Fruit fly (Drosophila melanogaster) whole organism, embryonic: Measurements from ENCODE around the gene Iyd.

Experiments used
- Blimp-1 ChIP-seq: fragments of 200-800 bp; sonication (Bioruptor generic); optimal IDR thresholded peaks from 3 replicates; lab custom pipeline; 2018; ENCODE audit warnings: missing biosample characterization, missing genetic modification characterization, mild to moderate bottlenecking, moderate library complexity, missing genetic modification reagents
- CG1024 ChIP-seq: fragments of 200-800 bp; sonication (Bioruptor generic); IDR thresholded peaks from 2 replicates; pipeline ENCODE4 v1.3.6; 2022; ENCODE audit warnings: missing biosample characterization, missing genetic modification characterization
- CG10366 ChIP-seq: fragments of 200-800 bp; sonication (Bioruptor generic); IDR thresholded peaks from 2 replicates; pipeline ENCODE4 v1.3.6; 2022; ENCODE audit warnings: missing biosample characterization, missing genetic modification characterization
- CG10431 ChIP-seq: fragments of 200-800 bp; sonication (Bioruptor generic); optimal IDR thresholded peaks from 3 replicates; lab custom pipeline; 2018; ENCODE audit warnings: missing biosample characterization, mild to moderate bottlenecking, missing genetic modification characterization
- CG13894 ChIP-seq: fragments of 200-800 bp; sonication (Bioruptor generic); optimal IDR thresholded peaks from 3 replicates; lab custom pipeline; 2018; ENCODE audit warnings: missing biosample characterization, mild to moderate bottlenecking, missing genetic modification characterization, moderate library complexity
- CG14667 ChIP-seq: fragments of 200-800 bp; sonication (Bioruptor generic); IDR thresholded peaks from 2 replicates; pipeline ENCODE4 v1.3.6; 2022; ENCODE audit warnings: missing biosample characterization, missing genetic modification characterization
- CG1529 ChIP-seq: fragments of 200-800 bp; sonication (Bioruptor generic); optimal IDR thresholded peaks from 3 replicates; lab custom pipeline; 2018; ENCODE audit warnings: missing biosample characterization, missing genetic modification characterization
- CG15696 ChIP-seq: fragments of 200-800 bp; sonication (Bioruptor generic); optimal IDR thresholded peaks from 2 replicates; lab custom pipeline; 2019; ENCODE audit warnings: missing biosample characterization, mild to moderate bottlenecking, missing genetic modification characterization, moderate library complexity
- CG17328 ChIP-seq: fragments of 200-800 bp; sonication (Bioruptor generic); IDR thresholded peaks from 2 replicates; pipeline ENCODE4 v1.3.6; 2022; ENCODE audit warnings: missing biosample characterization, missing genetic modification characterization
- CG2120 ChIP-seq: fragments of 200-800 bp; sonication (Bioruptor generic); optimal IDR thresholded peaks from 3 replicates; lab custom pipeline; 2016; ENCODE audit warnings: missing biosample characterization, missing genetic modification characterization
- CG2199 ChIP-seq: fragments of 200-800 bp; sonication (Bioruptor generic); IDR thresholded peaks from 3 replicates; pipeline ENCODE4 v1.3.6; 2022; ENCODE audit warnings: missing biosample characterization, missing genetic modification characterization
- CG30020 ChIP-seq: fragments of 200-800 bp; optimal IDR thresholded peaks from 2 replicates; lab custom pipeline; 2019; ENCODE audit warnings: missing biosample characterization, mild to moderate bottlenecking, missing genetic modification characterization, moderate library complexity
- CG30403 ChIP-seq: fragments of 200-800 bp; sonication (Bioruptor generic); optimal IDR thresholded peaks from 3 replicates; lab custom pipeline; 2016; ENCODE audit warnings: missing biosample characterization, missing genetic modification characterization
- CG32772 ChIP-seq: fragments of 200-800 bp; sonication (Bioruptor generic); IDR thresholded peaks from 2 replicates; pipeline ENCODE4 v1.3.6; 2022; ENCODE audit warnings: missing biosample characterization, missing genetic modification characterization
- CG34376 ChIP-seq: fragments of 200-800 bp; sonication (Bioruptor generic); optimal IDR thresholded peaks from 2 replicates; lab custom pipeline; 2018; ENCODE audit warnings: missing biosample characterization, mild to moderate bottlenecking, missing genetic modification characterization
- CG3838 ChIP-seq: fragments of 200-800 bp; sonication (Bioruptor generic); optimal IDR thresholded peaks from 3 replicates; lab custom pipeline; 2016; ENCODE audit warnings: missing biosample characterization, missing genetic modification characterization
- CG7556 ChIP-seq: fragments of 200-800 bp; sonication (Bioruptor generic); optimal IDR thresholded peaks from 2 replicates; lab custom pipeline; 2017; ENCODE audit warnings: missing biosample characterization, mild to moderate bottlenecking, missing genetic modification characterization
- CG9609 ChIP-seq: fragments of 200-800 bp; sonication (Bioruptor generic); optimal IDR thresholded peaks from 3 replicates; lab custom pipeline; 2016; ENCODE audit warnings: missing biosample characterization, missing genetic modification characterization
- CkIIα-i1 ChIP-seq: fragments of 200-800 bp; sonication (Bioruptor generic); IDR thresholded peaks from 2 replicates; pipeline ENCODE4 v1.3.6; 2022; ENCODE audit warnings: missing biosample characterization, missing genetic modification characterization
- D ChIP-seq, 2 experiments: fragments of 200-800 bp in 1 of 2; fragments of >200 bp in 1 of 2; sonication (Bioruptor generic) in 1 of 2; optimal IDR thresholded peaks; 2 replicates in 1 of 2; 3 replicates in 1 of 2; lab custom pipeline; 2017; ENCODE audit warnings: mild to moderate bottlenecking in 1 of 2, missing biosample characterization in 1 of 2, missing genetic modification characterization in 1 of 2, missing genetic modification reagents in 1 of 2
- D19B ChIP-seq: fragments of 200-800 bp; sonication (Bioruptor generic); optimal IDR thresholded peaks from 2 replicates; lab custom pipeline; 2017; ENCODE audit warnings: missing biosample characterization, mild to moderate bottlenecking, missing genetic modification characterization
- Dip3 ChIP-seq: fragments of 200-800 bp; sonication (Bioruptor generic); optimal IDR thresholded peaks from 3 replicates; lab custom pipeline; 2016; ENCODE audit warnings: missing biosample characterization, missing genetic modification characterization
- Fer2 ChIP-seq: fragments of 200-800 bp; sonication (Bioruptor generic); optimal IDR thresholded peaks from 2 replicates; lab custom pipeline; 2018; ENCODE audit warnings: missing biosample characterization, mild to moderate bottlenecking, missing genetic modification characterization, moderate library complexity
- HmgD ChIP-seq: fragments of 200-800 bp; sonication (Bioruptor generic); optimal IDR thresholded peaks from 3 replicates; lab custom pipeline; 2016; ENCODE audit warnings: missing biosample characterization, missing genetic modification characterization
- Hmx ChIP-seq: fragments of 200-800 bp; sonication (Bioruptor generic); optimal IDR thresholded peaks from 2 replicates; lab custom pipeline; 2016; ENCODE audit warnings: missing biosample characterization, missing genetic modification characterization
- Mes4 ChIP-seq: fragments of 200-800 bp; sonication (Bioruptor generic); optimal IDR thresholded peaks from 2 replicates; lab custom pipeline; 2016; ENCODE audit warnings: missing biosample characterization, missing genetic modification characterization
- Nf-YB ChIP-seq: fragments of 200-800 bp; sonication (Bioruptor generic); optimal IDR thresholded peaks from 3 replicates; lab custom pipeline; 2019; ENCODE audit warnings: missing biosample characterization, mild to moderate bottlenecking, missing genetic modification characterization, moderate library complexity
- NfI ChIP-seq: fragments of 200-800 bp; sonication (Bioruptor generic); optimal IDR thresholded peaks from 3 replicates; lab custom pipeline; 2018; ENCODE audit warnings: missing biosample characterization, mild to moderate bottlenecking, missing genetic modification characterization, moderate library complexity
- Oli ChIP-seq: fragments of 200-800 bp; sonication (Bioruptor generic); optimal IDR thresholded peaks from 2 replicates; lab custom pipeline; 2018; ENCODE audit warnings: missing biosample characterization, mild to moderate bottlenecking, missing genetic modification characterization, moderate library complexity
- dm ChIP-seq: fragments of 200-800 bp; sonication (Bioruptor generic); optimal IDR thresholded peaks from 3 replicates; lab custom pipeline; 2016; ENCODE audit warnings: missing biosample characterization, missing genetic modification characterization
- fd102C ChIP-seq: fragments of 200-800 bp; sonication (Bioruptor generic); optimal IDR thresholded peaks from 2 replicates; lab custom pipeline; 2018; ENCODE audit warnings: missing biosample characterization, mild to moderate bottlenecking, missing genetic modification characterization, moderate library complexity
- gce ChIP-seq: fragments of 200-800 bp; sonication (Bioruptor generic); IDR thresholded peaks from 3 replicates; pipeline ENCODE4 v1.3.6; 2022; ENCODE audit warnings: missing biosample characterization, missing genetic modification characterization
- inv ChIP-seq: fragments of 200-800 bp; sonication (Bioruptor generic); IDR thresholded peaks from 2 replicates; pipeline ENCODE4 v1.3.6; 2022; ENCODE audit warnings: missing biosample characterization, missing genetic modification characterization; ENCODE audit not compliant: partially characterized antibody
- lbe ChIP-seq: fragments of 200-800 bp; sonication (Bioruptor generic); optimal IDR thresholded peaks from 2 replicates; lab custom pipeline; 2016; ENCODE audit warnings: missing biosample characterization, mild to moderate bottlenecking, missing genetic modification characterization
- lola ChIP-seq, 3 experiments: fragments of >200 bp in 2 of 3; fragments of 200-800 bp in 1 of 3; sonication (Bioruptor generic) in 1 of 3; optimal IDR thresholded peaks; 2 replicates each; lab custom pipeline; 2017 to 2019; ENCODE audit warnings: missing biosample characterization in 3 of 3, missing genetic modification characterization in 3 of 3, mild to moderate bottlenecking in 1 of 3, moderate library complexity in 1 of 3
- luna ChIP-seq: fragments of 200-800 bp; sonication (Bioruptor generic); optimal IDR thresholded peaks from 2 replicates; lab custom pipeline; 2016; ENCODE audit warnings: missing biosample characterization, missing genetic modification characterization
- nom ChIP-seq: fragments of 200-800 bp; sonication (Bioruptor generic); optimal IDR thresholded peaks from 2 replicates; lab custom pipeline; 2017; ENCODE audit warnings: missing biosample characterization, missing genetic modification characterization, mild to moderate bottlenecking, moderate library complexity, missing genetic modification reagents
- onecut ChIP-seq: fragments of 200-800 bp; sonication (Bioruptor generic); IDR thresholded peaks from 2 replicates; pipeline ENCODE4 v1.3.6; 2022; ENCODE audit warnings: missing biosample characterization, missing genetic modification characterization
- pb ChIP-seq: fragments of 200-800 bp; sonication (Bioruptor generic); optimal IDR thresholded peaks from 3 replicates; lab custom pipeline; 2016; ENCODE audit warnings: missing biosample characterization, missing genetic modification characterization
- prd ChIP-seq, 3 experiments: fragments of >200 bp in 2 of 3; fragments of 200-800 bp in 1 of 3; sonication (Bioruptor generic) in 1 of 3; optimal IDR thresholded peaks in 2 of 3; IDR thresholded peaks in 1 of 3; 2 replicates in 2 of 3; 3 replicates in 1 of 3; pipeline versions ENCODE4 v1.3.6 to Lab custom; 2017 to 2022; ENCODE audit warnings: missing biosample characterization in 1 of 3, missing genetic modification characterization in 1 of 3
- sens ChIP-seq: fragments of 200-800 bp; sonication (Bioruptor generic); peaks from one replicate; lab custom pipeline; 2016; ENCODE audit warnings: missing biosample characterization, missing genetic modification characterization
- sens-2 ChIP-seq: fragments of 200-800 bp; sonication (Bioruptor generic); IDR thresholded peaks from 2 replicates; pipeline ENCODE4 v1.3.6; 2022; ENCODE audit warnings: missing biosample characterization, missing genetic modification characterization
- sqz ChIP-seq: fragments of 200-800 bp; sonication (Bioruptor generic); optimal IDR thresholded peaks from 3 replicates; lab custom pipeline; 2018; ENCODE audit warnings: missing biosample characterization, mild to moderate bottlenecking, missing genetic modification characterization
- trh ChIP-seq: fragments of 200-800 bp; sonication (Bioruptor generic); optimal IDR thresholded peaks from 2 replicates; lab custom pipeline; 2016; ENCODE audit warnings: missing biosample characterization, missing genetic modification characterization
- unc-4 ChIP-seq: fragments of 200-800 bp; sonication (Bioruptor generic); IDR thresholded peaks from 2 replicates; pipeline ENCODE4 v1.3.6; 2022; ENCODE audit warnings: missing biosample characterization, missing genetic modification characterization; ENCODE audit not compliant: partially characterized antibody
- vnd ChIP-seq: fragments of 200-800 bp; sonication (Bioruptor generic); IDR thresholded peaks from 3 replicates; pipeline ENCODE4 v1.3.6; 2022; ENCODE audit warnings: missing biosample characterization, missing genetic modification characterization; ENCODE audit not compliant: partially characterized antibody
- wek ChIP-seq: fragments of 200-800 bp; sonication (Bioruptor generic); optimal IDR thresholded peaks from 3 replicates; lab custom pipeline; 2018; ENCODE audit warnings: missing biosample characterization, mild to moderate bottlenecking, missing genetic modification characterization, moderate library complexity

Gene Iyd

DNA sequence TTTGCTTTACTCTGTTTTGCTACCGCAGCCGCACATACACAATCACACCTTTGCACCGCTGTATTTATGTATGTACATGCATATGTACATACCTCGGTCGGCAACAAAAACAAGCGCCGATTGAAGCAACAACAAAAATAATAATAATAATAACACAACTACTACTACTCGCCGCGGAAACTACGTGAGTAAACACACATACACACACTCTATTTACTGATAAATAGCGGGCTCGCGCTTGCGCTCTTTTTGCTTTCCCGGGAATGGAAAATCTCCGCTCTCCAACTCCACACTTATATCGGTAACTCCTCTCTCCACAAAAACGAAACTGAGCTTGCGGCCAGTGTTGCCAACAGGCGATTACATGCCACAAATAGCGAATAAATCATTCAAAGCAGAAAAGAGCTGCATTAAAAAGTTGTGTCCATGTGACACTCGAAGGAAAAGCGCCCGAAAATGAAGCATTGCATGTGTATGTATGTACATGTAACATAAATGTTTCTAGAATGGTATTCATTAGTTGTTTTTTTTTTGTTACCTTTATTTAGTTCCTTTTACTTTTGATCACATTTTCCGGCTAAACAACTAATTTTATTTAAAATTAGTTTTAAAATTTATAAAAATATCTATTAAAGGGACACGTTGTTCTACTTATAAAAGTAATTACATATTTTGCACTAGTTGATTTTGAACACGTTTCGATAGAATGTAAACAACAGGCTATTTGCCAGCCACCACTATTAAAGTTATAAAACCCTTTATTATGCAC, 22.8 kb upstream of the Iyd start (continued):
- TF ChIP-seq Blimp-1 (GFP tag; lab: Kevin White, UChicago) (peak; percentile 55), sens-2 (peak; percentile 68), luna (no peak), fd102C (GFP tag; lab: Kevin White, UChicago) (peak; percentile 88), sens (GFP tag; lab: Kevin White, UChicago) (peak; percentile 87), Fer2 (tag; lab: Kevin White, UChicago) (peak; percentile 51), D (optimal IDR thresholded peaks at IDR 0.05; lab: Kevin White, UChicago) (no peak), D (GFP tag; optimal IDR thresholded peaks at IDR 0.05; lab: Kevin White, UChicago) (peak; percentile 61), HmgD (GFP tag; lab: Kevin White, UChicago) (peak; percentile 35), CG30403 (GFP tag; lab: Kevin White, UChicago) (peak; percentile 17), sqz (GFP tag; lab: Kevin White, UChicago) (peak; percentile 82), lola (GFP tag; optimal IDR thresholded peaks at IDR 0.05; lab: Kevin White, UChicago) (peak in 1 of 3 experiments; percentile 18), CG2199 (GFP tag; lab: Robert Waterston, UW) (0 out of 3 replicates have a peak, but pooled peaks have one; percentile 71), CG15696 (peak; percentile 88), Dip3 (peak; percentile 31), CkIIα-i1 (GFP tag; lab: Robert Waterston, UW) (no peak), CG7556 (peak; percentile 41), dm (GFP tag; lab: Kevin White, UChicago) (peak; percentile 62), Hmx (GFP tag; lab: Kevin White, UChicago) (no peak), NfI (GFP tag; lab: Kevin White, UChicago) (peak; percentile 65), CG34376 (GFP tag; lab: Kevin White, UChicago) (peak; percentile 95), CG1529 (GFP tag; lab: Kevin White, UChicago) (peak; percentile 72), CG17328 (GFP tag; lab: Robert Waterston, UW) (peak; percentile 69), CG1024 (GFP tag; lab: Robert Waterston, UW) (peak; percentile 68; the same call in 1 of the 2 replicates), prd (optimal IDR thresholded peaks at IDR 0.05; lab: Kevin White, UChicago) (no peak), prd (GFP tag; IDR thresholded peaks at IDR 0.05; lab: Robert Waterston, UW) (peak; percentile 47; the same call in 2 of the 3 replicates), CG9609 (GFP tag; lab: Kevin White, UChicago) (peak; percentile 16), CG30020 (tag; lab: Kevin White, UChicago) (no peak), CG10366 (peak; percentile 24; the same call in 1 of the 2 replicates), wek (GFP tag; lab: Kevin White, UChicago) (peak; percentile 87), lbe (GFP tag; lab: Kevin White, UChicago) (peak; percentile 11), pb (no peak), Nf-YB (GFP tag; lab: Kevin White, UChicago) (peak; percentile 67), nom (GFP tag; lab: Kevin White, UChicago) (peak; percentile 73), CG3838 (GFP tag; lab: Kevin White, UChicago) (peak; percentile 73), unc-4 (0 out of 2 replicates have a peak, but pooled peaks have one; percentile 45), CG32772 (GFP tag; lab: Robert Waterston, UW) (no peak), gce (GFP tag; lab: Robert Waterston, UW) (0 out of 3 replicates have a peak, but pooled peaks have one; percentile 47), onecut (GFP tag; lab: Robert Waterston, UW) (peak; percentile 84), CG2120 (peak; percentile 56), vnd (GFP tag; lab: Robert Waterston, UW) (no peak), inv (GFP tag; lab: Robert Waterston, UW) (no peak), CG13894 (tag; lab: Kevin White, UChicago) (peak; percentile 81), trh (GFP tag; lab: Kevin White, UChicago) (peak; percentile 19), Oli (tag; lab: Kevin White, UChicago) (no peak), CG14667 (GFP tag; lab: Robert Waterston, UW) (no peak), CG10431 (GFP tag; lab: Kevin White, UChicago) (peak; percentile 86), D19B (GFP tag; lab: Kevin White, UChicago) (peak; percentile 22), Mes4 (GFP tag; lab: Kevin White, UChicago) (peak; percentile 76)
